Worm (Caenorhabditis elegans) whole organism, L1 larva: ENCODE results near the gene gfat-1.

Experiments
- C04F5.9 ChIP-seq: sonication (generic microtip); optimal IDR thresholded peaks from 2 replicates; lab custom pipeline; 2016; ENCODE audit warnings: missing genetic modification characterization, missing compliant biosample characterization
- C34B4.2 ChIP-seq: sonication (generic microtip); optimal IDR thresholded peaks from 2 replicates; lab custom pipeline; 2017; ENCODE audit warnings: mild to moderate bottlenecking, missing genetic modification characterization, missing compliant biosample characterization
- F16B12.6 ChIP-seq: fragments of 150-350 bp; optimal IDR thresholded peaks from 2 replicates; lab custom pipeline; 2014; ENCODE audit warnings: missing biosample characterization, missing genetic modification characterization
- Y116A8C.19 ChIP-seq: sonication (generic microtip); optimal IDR thresholded peaks from 2 replicates; lab custom pipeline; 2016; ENCODE audit warnings: missing compliant biosample characterization, missing genetic modification characterization, borderline replicate concordance
- aly-2 ChIP-seq: fragments of 150-350 bp; optimal IDR thresholded peaks from 2 replicates; lab custom pipeline; 2014; ENCODE audit warnings: missing biosample characterization, missing genetic modification characterization
- blmp-1 ChIP-seq: fragments of 150-350 bp; optimal IDR thresholded peaks from 2 replicates; lab custom pipeline; 2014; ENCODE audit warnings: missing biosample characterization, missing genetic modification characterization
- ceh-8 ChIP-seq: fragments of 200-800 bp; sonication (Bioruptor generic); optimal IDR thresholded peaks from 2 replicates; lab custom pipeline; 2018; ENCODE audit warnings: mild to moderate bottlenecking, missing genetic modification characterization, moderate library complexity, missing compliant biosample characterization
- ceh-82 ChIP-seq, 3 experiments: fragments of 150-350 bp in 1 of 3; sonication (generic microtip) in 2 of 3; optimal IDR thresholded peaks; 2 replicates each; lab custom pipeline; 2014 to 2017; ENCODE audit warnings: missing biosample characterization in 3 of 3, missing genetic modification characterization in 3 of 3
- ceh-88 ChIP-seq: fragments of 200-800 bp; sonication (Bioruptor generic); IDR thresholded peaks from 2 replicates; pipeline ENCODE4 v1.3.6; 2022; ENCODE audit warnings: missing genetic modification characterization, missing compliant biosample characterization
- ceh-90 ChIP-seq: sonication (generic microtip); optimal IDR thresholded peaks from 2 replicates; lab custom pipeline; 2016; ENCODE audit warnings: missing genetic modification characterization, missing compliant biosample characterization
- efl-1 ChIP-seq, 4 experiments: fragments of 150-350 bp; optimal IDR thresholded peaks in 3 of 4; peaks in 1 of 4; 1 replicate in 1 of 4; 2 replicates in 3 of 4; lab custom pipeline; 2014; ENCODE audit warnings: missing biosample characterization in 2 of 4, missing genetic modification characterization in 2 of 4, missing genetic modification reagents in 2 of 4
- egl-13 ChIP-seq: sonication (generic microtip); optimal IDR thresholded peaks from 2 replicates; lab custom pipeline; 2016; ENCODE audit warnings: missing genotype, missing genetic modification reagents, missing genetic modification characterization, missing compliant biosample characterization
- elt-2 ChIP-seq: sonication (generic microtip); optimal IDR thresholded peaks from 2 replicates; lab custom pipeline; 2016; ENCODE audit warnings: missing genetic modification characterization, mild to moderate bottlenecking, inconsistent platforms, missing compliant biosample characterization, missing genetic modification reagents
- fkh-10 ChIP-seq: sonication (generic microtip); optimal IDR thresholded peaks from 2 replicates; lab custom pipeline; 2017; ENCODE audit warnings: missing biosample characterization, missing genetic modification reagents, missing genetic modification characterization
- fos-1 ChIP-seq: fragments of 150-350 bp; optimal IDR thresholded peaks from 2 replicates; lab custom pipeline; 2014; ENCODE audit warnings: missing biosample characterization, missing genetic modification characterization
- hlh-4 ChIP-seq: sonication (generic microtip); optimal IDR thresholded peaks from 2 replicates; lab custom pipeline; 2016; ENCODE audit warnings: mild to moderate bottlenecking, missing genetic modification characterization, missing compliant biosample characterization
- hpl-2 ChIP-seq: fragments of 150-350 bp; optimal IDR thresholded peaks from 2 replicates; lab custom pipeline; 2014; ENCODE audit warnings: missing biosample characterization, missing genetic modification reagents, missing genetic modification characterization
- irx-1 ChIP-seq: sonication (generic microtip); optimal IDR thresholded peaks from 2 replicates; lab custom pipeline; 2016; ENCODE audit warnings: missing genetic modification characterization, missing compliant biosample characterization
- lin-14 ChIP-seq: fragments of 200-800 bp; sonication (Bioruptor generic); optimal IDR thresholded peaks from 2 replicates; lab custom pipeline; 2018; ENCODE audit warnings: mild to moderate bottlenecking, missing genetic modification characterization, moderate library complexity, missing compliant biosample characterization
- lin-35 ChIP-seq, 2 experiments: fragments of 150-350 bp; optimal IDR thresholded peaks; 2 replicates each; lab custom pipeline; 2014; ENCODE audit warnings: missing biosample characterization in 2 of 2, missing genetic modification characterization in 2 of 2, missing genetic modification reagents in 2 of 2
- lin-39 ChIP-seq: fragments of 150-350 bp; optimal IDR thresholded peaks from 2 replicates; lab custom pipeline; 2014; ENCODE audit warnings: missing biosample characterization, missing genetic modification reagents, missing genetic modification characterization
- lir-3 ChIP-seq: sonication (generic microtip); optimal IDR thresholded peaks from 2 replicates; lab custom pipeline; 2016; ENCODE audit warnings: mild to moderate bottlenecking, missing genetic modification characterization, moderate library complexity, missing compliant biosample characterization; ENCODE audit not compliant: poor library complexity
- lsy-2 ChIP-seq, 2 experiments: fragments of 150-350 bp; optimal IDR thresholded peaks; 2 replicates each; lab custom pipeline; 2014; ENCODE audit warnings: missing biosample characterization in 2 of 2, missing genetic modification characterization in 2 of 2
- mdl-1 ChIP-seq, 2 experiments: fragments of 150-350 bp; optimal IDR thresholded peaks; 2 replicates each; lab custom pipeline; 2014 to 2017; ENCODE audit warnings: missing biosample characterization in 2 of 2, missing genetic modification characterization in 2 of 2, inconsistent platforms in 1 of 2
- mep-1 ChIP-seq: fragments of 150-350 bp; optimal IDR thresholded peaks from 2 replicates; lab custom pipeline; 2014; ENCODE audit warnings: missing biosample characterization, missing genetic modification characterization
- nhr-19 ChIP-seq: fragments of 200-800 bp; sonication (Bioruptor generic); conservative IDR thresholded peaks from 2 replicates; pipeline ENCODE4 v1.3.6; 2022; ENCODE audit warnings: missing genetic modification characterization, missing compliant biosample characterization
- nhr-47 ChIP-seq: sonication (generic microtip); optimal IDR thresholded peaks from 2 replicates; lab custom pipeline; 2016; ENCODE audit warnings: mild to moderate bottlenecking, missing genetic modification characterization, moderate library complexity, missing compliant biosample characterization
- nhr-71 ChIP-seq: sonication (generic microtip); optimal IDR thresholded peaks from 2 replicates; lab custom pipeline; 2016; ENCODE audit warnings: mild to moderate bottlenecking, missing genetic modification characterization, moderate library complexity, missing compliant biosample characterization
- nhr-76 ChIP-seq: sonication (generic microtip); optimal IDR thresholded peaks from 2 replicates; lab custom pipeline; 2017; ENCODE audit warnings: missing biosample characterization, missing genetic modification characterization
- nhr-85 ChIP-seq: sonication (generic microtip); peaks from one replicate; lab custom pipeline; 2016; ENCODE audit warnings: missing genetic modification characterization, inconsistent platforms, missing compliant biosample characterization
- nhr-90 ChIP-seq: sonication (generic microtip); optimal IDR thresholded peaks from 2 replicates; lab custom pipeline; 2016; ENCODE audit warnings: mild to moderate bottlenecking, missing genetic modification characterization, missing compliant biosample characterization; ENCODE audit not compliant: poor library complexity
- pag-3 ChIP-seq: sonication (generic microtip); optimal IDR thresholded peaks from 2 replicates; lab custom pipeline; 2017; ENCODE audit warnings: missing genetic modification characterization, mild to moderate bottlenecking, missing compliant biosample characterization, antibody characterized with exemption, borderline replicate concordance; ENCODE audit not compliant: insufficient read depth
- pax-3 ChIP-seq: fragments of 200-800 bp; sonication (Bioruptor generic); optimal IDR thresholded peaks from 2 replicates; lab custom pipeline; 2018; ENCODE audit warnings: mild to moderate bottlenecking, missing genetic modification characterization, moderate library complexity, missing compliant biosample characterization
- snu-23 ChIP-seq: sonication (generic microtip); optimal IDR thresholded peaks from 2 replicates; lab custom pipeline; 2016; ENCODE audit warnings: missing genetic modification characterization, missing compliant biosample characterization
- sup-37 ChIP-seq: fragments of 200-800 bp; sonication (Bioruptor generic); optimal IDR thresholded peaks from 2 replicates; lab custom pipeline; 2018; ENCODE audit warnings: mild to moderate bottlenecking, missing genetic modification characterization, missing compliant biosample characterization
- swsn-7 ChIP-seq: sonication (generic microtip); optimal IDR thresholded peaks from 2 replicates; lab custom pipeline; 2016; ENCODE audit warnings: missing genetic modification characterization, missing compliant biosample characterization
- tbx-2 ChIP-seq: sonication (generic microtip); optimal IDR thresholded peaks from 2 replicates; lab custom pipeline; 2016; ENCODE audit warnings: missing genetic modification characterization, missing compliant biosample characterization
- unc-130 ChIP-seq: fragments of 150-350 bp; optimal IDR thresholded peaks from 2 replicates; lab custom pipeline; 2017; ENCODE audit warnings: missing biosample characterization, missing genetic modification characterization, inconsistent platforms
- unc-86 ChIP-seq: sonication (generic microtip); optimal IDR thresholded peaks from 2 replicates; lab custom pipeline; 2016; ENCODE audit warnings: missing genetic modification characterization, missing compliant biosample characterization

Gene gfat-1

ce11 chrII:11572944-11573343 is 22.3 kb downstream of the gfat-1 start, which contains the start of gene F54D5.2:
F54D5.2 (plus strand) TSS chrII:11573180.
- TF ChIP-seq lin-35 (GFP tag; optimal IDR thresholded peaks at IDR 0.05; lab: Kevin White, UChicago) (no peak), mep-1 (tag; lab: Kevin White, UChicago) (no peak), lir-3 (no peak), ceh-8 (no peak), sup-37 (GFP tag; lab: Kevin White, UChicago) (no peak), mdl-1 (tag; optimal IDR thresholded peaks at IDR 0.05; lab: Kevin White, UChicago) (no peak), nhr-19 (GFP tag; lab: Robert Waterston, UW) (no peak), ceh-90 (tag; lab: Kevin White, UChicago) (no peak), C04F5.9 (no peak), lin-39 (no peak), nhr-90 (tag; lab: Kevin White, UChicago) (no peak), egl-13 (tag; lab: Kevin White, UChicago) (no peak), Y116A8C.19 (tag; lab: Kevin White, UChicago) (no peak), hpl-2 (GFP tag; lab: Kevin White, UChicago) (no peak), nhr-47 (tag; lab: Kevin White, UChicago) (no peak), blmp-1 (no peak), pag-3 (tag; lab: Kevin White, UChicago) (no peak)

ce11 chrII:11571260-11571854 is 23.9 kb downstream of the gfat-1 start, which contains the start of gene F54D5.3:
F54D5.3 (plus strand) TSS chrII:11571805.
- no peak for TF ChIP-seq mdl-1 (tag; optimal IDR thresholded peaks at IDR 0.05; lab: Kevin White, UChicago)
- no peak for TF ChIP-seq efl-1 (optimal IDR thresholded peaks at IDR 0.05; lab: Kevin White, UChicago)
- peak in 1 of 2 experiments; percentile 14 for TF ChIP-seq efl-1 (GFP tag; optimal IDR thresholded peaks at IDR 0.05 in 1 of 2; lab: Kevin White, UChicago)
- peak; percentile 30 for TF ChIP-seq elt-2 (tag; lab: Kevin White, UChicago)
- TF ChIP-seq lin-35 (GFP tag; optimal IDR thresholded peaks at IDR 0.05; lab: Kevin White, UChicago), result peak in 1 of 2 experiments; percentile 5
- TF ChIP-seq, all 84 proteins: peak for 3

ce11 chrII:11569213-11569868 is 25.9 kb downstream of the gfat-1 start, which contains the start of the genes F54D5.23 and F54D5.4:
F54D5.23 (minus strand) TSS chrII:11569287.
F54D5.4 (plus strand) TSS chrII:11569818.
- TF ChIP-seq aly-2 (tag; lab: Kevin White, UChicago), result no peak
- no peak for TF ChIP-seq lin-39
- TF ChIP-seq unc-130 (tag; lab: Kevin White, UChicago), result no peak
- TF ChIP-seq nhr-76 (tag; lab: Kevin White, UChicago), result no peak
- no peak for TF ChIP-seq fkh-10

ce11 chrII:11568670-11569069 is 26.5 kb downstream of the gfat-1 start:
- no peak for TF ChIP-seq fos-1 (tag; lab: Kevin White, UChicago)
- no peak for TF ChIP-seq pax-3 (tag; lab: Kevin White, UChicago)
- TF ChIP-seq ceh-88, result no peak
- TF ChIP-seq hlh-4 (tag; lab: Kevin White, UChicago), result no peak
- no peak for TF ChIP-seq efl-1 (optimal IDR thresholded peaks at IDR 0.05; lab: Kevin White, UChicago)
- TF ChIP-seq efl-1 (GFP tag; optimal IDR thresholded peaks at IDR 0.05 in 1 of 2; lab: Kevin White, UChicago), result peak in 1 of 2 experiments; percentile 50
- TF ChIP-seq tbx-2 (tag; lab: Kevin White, UChicago), result no peak
- no peak for TF ChIP-seq lir-3

ce11 chrII:11566970-11567711 is 28.1 kb downstream of the gfat-1 start, which contains the start of gene F54D5.5:
F54D5.5 (minus strand) TSS chrII:11567020.
- no peak for TF ChIP-seq lir-3
- TF ChIP-seq lin-35 (GFP tag; optimal IDR thresholded peaks at IDR 0.05; lab: Kevin White, UChicago), result peak; percentile 45 to 47
- peak; percentile 9 for TF ChIP-seq snu-23 (GFP tag; lab: Kevin White, UChicago)
- TF ChIP-seq ceh-82 (tag; optimal IDR thresholded peaks at IDR 0.05; lab: Kevin White, UChicago), result peak in 2 of 3 experiments; percentile 12 to 28
- no peak for TF ChIP-seq irx-1 (tag; lab: Kevin White, UChicago)
- no peak for TF ChIP-seq nhr-19 (GFP tag; lab: Robert Waterston, UW)
- TF ChIP-seq lsy-2 (tag; optimal IDR thresholded peaks at IDR 0.05; lab: Kevin White, UChicago), result peak in 1 of 2 experiments; percentile 45
- peak; percentile 25 for TF ChIP-seq nhr-85 (tag; lab: Kevin White, UChicago)
- peak; percentile 25 to 62 for TF ChIP-seq efl-1 (optimal IDR thresholded peaks at IDR 0.05; lab: Kevin White, UChicago)
- TF ChIP-seq efl-1 (GFP tag; optimal IDR thresholded peaks at IDR 0.05 in 1 of 2; lab: Kevin White, UChicago), result peak; percentile 61 to 95
- peak; percentile 46 for TF ChIP-seq lin-14 (GFP tag; lab: Kevin White, UChicago)
- TF ChIP-seq unc-86 (tag; lab: Kevin White, UChicago), result peak; percentile 7
- peak; percentile 1 for TF ChIP-seq F16B12.6
- TF ChIP-seq mep-1 (tag; lab: Kevin White, UChicago), result peak; percentile 44
- TF ChIP-seq swsn-7, result no peak
- no peak for TF ChIP-seq nhr-71
- TF ChIP-seq C34B4.2 (tag; lab: Kevin White, UChicago), result no peak
